Worm (Caenorhabditis elegans) whole organism, L1 larva: ENCODE measurements around the gene hsd-2.

Source experiments
- C04F5.9 ChIP-seq: sonication (generic microtip); optimal IDR thresholded peaks from 2 replicates; lab custom pipeline; 2016; ENCODE audit warnings: missing genetic modification characterization, missing compliant biosample characterization
- C34B4.2 ChIP-seq: sonication (generic microtip); optimal IDR thresholded peaks from 2 replicates; lab custom pipeline; 2017; ENCODE audit warnings: mild to moderate bottlenecking, missing genetic modification characterization, missing compliant biosample characterization
- Y116A8C.19 ChIP-seq: sonication (generic microtip); optimal IDR thresholded peaks from 2 replicates; lab custom pipeline; 2016; ENCODE audit warnings: missing compliant biosample characterization, missing genetic modification characterization, borderline replicate concordance
- aha-1 ChIP-seq: fragments of 150-350 bp; optimal IDR thresholded peaks from 2 replicates; lab custom pipeline; 2014; ENCODE audit warnings: missing biosample characterization, missing genetic modification characterization
- alr-1 ChIP-seq: fragments of 200-800 bp; sonication (Bioruptor generic); optimal IDR thresholded peaks from 2 replicates; lab custom pipeline; 2018; ENCODE audit warnings: borderline replicate concordance, mild to moderate bottlenecking, missing genetic modification characterization, missing compliant biosample characterization
- aly-2 ChIP-seq: fragments of 150-350 bp; optimal IDR thresholded peaks from 2 replicates; lab custom pipeline; 2014; ENCODE audit warnings: missing biosample characterization, missing genetic modification characterization
- ceh-63 ChIP-seq: fragments of 200-800 bp; sonication (Bioruptor generic); optimal IDR thresholded peaks from 2 replicates; lab custom pipeline; 2018; ENCODE audit warnings: mild to moderate bottlenecking, missing genetic modification characterization, missing compliant biosample characterization
- ceh-8 ChIP-seq: fragments of 200-800 bp; sonication (Bioruptor generic); optimal IDR thresholded peaks from 2 replicates; lab custom pipeline; 2018; ENCODE audit warnings: mild to moderate bottlenecking, missing genetic modification characterization, moderate library complexity, missing compliant biosample characterization
- ceh-90 ChIP-seq: sonication (generic microtip); optimal IDR thresholded peaks from 2 replicates; lab custom pipeline; 2016; ENCODE audit warnings: missing genetic modification characterization, missing compliant biosample characterization
- dpl-1 ChIP-seq, 3 experiments: fragments of 150-350 bp in 2 of 3; sonication (generic microtip) in 1 of 3; optimal IDR thresholded peaks; 2 replicates each; lab custom pipeline; 2014 to 2017; ENCODE audit warnings: missing biosample characterization in 3 of 3, missing genetic modification characterization in 3 of 3, missing genetic modification reagents in 3 of 3
- dsc-1 ChIP-seq: sonication (generic microtip); optimal IDR thresholded peaks from 2 replicates; lab custom pipeline; 2016; ENCODE audit warnings: mild to moderate bottlenecking, missing genetic modification characterization, missing compliant biosample characterization
- efl-1 ChIP-seq, 4 experiments: fragments of 150-350 bp; optimal IDR thresholded peaks in 3 of 4; peaks in 1 of 4; 1 replicate in 1 of 4; 2 replicates in 3 of 4; lab custom pipeline; 2014; ENCODE audit warnings: missing biosample characterization in 2 of 4, missing genetic modification characterization in 2 of 4, missing genetic modification reagents in 2 of 4
- egl-13 ChIP-seq: sonication (generic microtip); optimal IDR thresholded peaks from 2 replicates; lab custom pipeline; 2016; ENCODE audit warnings: missing genotype, missing genetic modification reagents, missing genetic modification characterization, missing compliant biosample characterization
- egl-27 ChIP-seq, 2 experiments: fragments of 150-350 bp in 1 of 2; sonication (generic microtip); optimal IDR thresholded peaks; 3 replicates each; lab custom pipeline; 2017 to 2018; ENCODE audit warnings: missing biosample characterization in 2 of 2, missing genetic modification characterization in 2 of 2, missing genetic modification reagents in 2 of 2
- elt-2 ChIP-seq: sonication (generic microtip); optimal IDR thresholded peaks from 2 replicates; lab custom pipeline; 2016; ENCODE audit warnings: missing genetic modification characterization, mild to moderate bottlenecking, inconsistent platforms, missing compliant biosample characterization, missing genetic modification reagents
- elt-3 ChIP-seq, 6 experiments: fragments of 150-350 bp in 1 of 6; sonication (generic microtip); optimal IDR thresholded peaks; 2 replicates each; lab custom pipeline; 2017 to 2018; ENCODE audit warnings: missing biosample characterization in 6 of 6, missing genetic modification characterization in 6 of 6, inconsistent platforms in 1 of 6
- fkh-10 ChIP-seq: sonication (generic microtip); optimal IDR thresholded peaks from 2 replicates; lab custom pipeline; 2017; ENCODE audit warnings: missing biosample characterization, missing genetic modification reagents, missing genetic modification characterization
- fkh-4 ChIP-seq: sonication (generic microtip); optimal IDR thresholded peaks from 2 replicates; lab custom pipeline; 2016; ENCODE audit warnings: missing compliant biosample characterization, missing genetic modification characterization, borderline replicate concordance
- fkh-8 ChIP-seq: sonication (generic microtip); optimal IDR thresholded peaks from 2 replicates; lab custom pipeline; 2016; ENCODE audit warnings: mild to moderate bottlenecking, missing genetic modification characterization, missing compliant biosample characterization
- fos-1 ChIP-seq: fragments of 150-350 bp; optimal IDR thresholded peaks from 2 replicates; lab custom pipeline; 2014; ENCODE audit warnings: missing biosample characterization, missing genetic modification characterization
- hlh-17 ChIP-seq: fragments of 200-800 bp; sonication (Bioruptor generic); optimal IDR thresholded peaks from 2 replicates; lab custom pipeline; 2018; ENCODE audit warnings: missing genetic modification characterization, mild to moderate bottlenecking, missing compliant biosample characterization, moderate library complexity, borderline replicate concordance
- hlh-4 ChIP-seq: sonication (generic microtip); optimal IDR thresholded peaks from 2 replicates; lab custom pipeline; 2016; ENCODE audit warnings: mild to moderate bottlenecking, missing genetic modification characterization, missing compliant biosample characterization
- jun-1 ChIP-seq: fragments of 150-350 bp; optimal IDR thresholded peaks from 2 replicates; lab custom pipeline; 2014; ENCODE audit warnings: missing biosample characterization, missing genetic modification reagents, missing genetic modification characterization
- lin-14 ChIP-seq: fragments of 200-800 bp; sonication (Bioruptor generic); optimal IDR thresholded peaks from 2 replicates; lab custom pipeline; 2018; ENCODE audit warnings: mild to moderate bottlenecking, missing genetic modification characterization, moderate library complexity, missing compliant biosample characterization
- lin-15B ChIP-seq: fragments of 150-350 bp; sonication (generic microtip); optimal IDR thresholded peaks from 3 replicates; lab custom pipeline; 2014; ENCODE audit warnings: missing biosample characterization, missing genetic modification characterization
- lin-39 ChIP-seq: fragments of 150-350 bp; optimal IDR thresholded peaks from 2 replicates; lab custom pipeline; 2014; ENCODE audit warnings: missing biosample characterization, missing genetic modification reagents, missing genetic modification characterization
- mep-1 ChIP-seq: fragments of 150-350 bp; optimal IDR thresholded peaks from 2 replicates; lab custom pipeline; 2014; ENCODE audit warnings: missing biosample characterization, missing genetic modification characterization
- nhr-237 ChIP-seq: fragments of 150-350 bp; optimal IDR thresholded peaks from 2 replicates; lab custom pipeline; 2014; ENCODE audit warnings: missing biosample characterization, missing genetic modification characterization
- nhr-47 ChIP-seq: sonication (generic microtip); optimal IDR thresholded peaks from 2 replicates; lab custom pipeline; 2016; ENCODE audit warnings: mild to moderate bottlenecking, missing genetic modification characterization, moderate library complexity, missing compliant biosample characterization
- nhr-71 ChIP-seq: sonication (generic microtip); optimal IDR thresholded peaks from 2 replicates; lab custom pipeline; 2016; ENCODE audit warnings: mild to moderate bottlenecking, missing genetic modification characterization, moderate library complexity, missing compliant biosample characterization
- nhr-77 ChIP-seq: fragments of 150-350 bp; optimal IDR thresholded peaks from 2 replicates; lab custom pipeline; 2014; ENCODE audit warnings: missing biosample characterization, missing genetic modification characterization
- nhr-84 ChIP-seq: sonication (generic microtip); optimal IDR thresholded peaks from 2 replicates; lab custom pipeline; 2017; ENCODE audit warnings: missing biosample characterization, missing genetic modification characterization
- nhr-85 ChIP-seq: sonication (generic microtip); peaks from one replicate; lab custom pipeline; 2016; ENCODE audit warnings: missing genetic modification characterization, inconsistent platforms, missing compliant biosample characterization
- nhr-90 ChIP-seq: sonication (generic microtip); optimal IDR thresholded peaks from 2 replicates; lab custom pipeline; 2016; ENCODE audit warnings: mild to moderate bottlenecking, missing genetic modification characterization, missing compliant biosample characterization; ENCODE audit not compliant: poor library complexity
- pag-3 ChIP-seq: sonication (generic microtip); optimal IDR thresholded peaks from 2 replicates; lab custom pipeline; 2017; ENCODE audit warnings: missing genetic modification characterization, mild to moderate bottlenecking, missing compliant biosample characterization, antibody characterized with exemption, borderline replicate concordance; ENCODE audit not compliant: insufficient read depth
- pax-3 ChIP-seq: fragments of 200-800 bp; sonication (Bioruptor generic); optimal IDR thresholded peaks from 2 replicates; lab custom pipeline; 2018; ENCODE audit warnings: mild to moderate bottlenecking, missing genetic modification characterization, moderate library complexity, missing compliant biosample characterization
- pqm-1 ChIP-seq: sonication (generic microtip); optimal IDR thresholded peaks from 3 replicates; lab custom pipeline; 2017; ENCODE audit warnings: missing biosample characterization, missing genetic modification characterization
- rnt-1 ChIP-seq: sonication (generic microtip); optimal IDR thresholded peaks from 2 replicates; lab custom pipeline; 2016; ENCODE audit warnings: mild to moderate bottlenecking, missing genetic modification characterization, moderate library complexity, missing compliant biosample characterization
- snu-23 ChIP-seq: sonication (generic microtip); optimal IDR thresholded peaks from 2 replicates; lab custom pipeline; 2016; ENCODE audit warnings: missing genetic modification characterization, missing compliant biosample characterization
- sox-4 ChIP-seq: sonication (generic microtip); optimal IDR thresholded peaks from 2 replicates; lab custom pipeline; 2016; ENCODE audit warnings: missing genetic modification characterization, missing compliant biosample characterization
- sptf-1 ChIP-seq: fragments of 150-350 bp; optimal IDR thresholded peaks from 2 replicates; lab custom pipeline; 2014; ENCODE audit warnings: missing biosample characterization, missing genetic modification characterization
- sup-37 ChIP-seq: fragments of 200-800 bp; sonication (Bioruptor generic); optimal IDR thresholded peaks from 2 replicates; lab custom pipeline; 2018; ENCODE audit warnings: mild to moderate bottlenecking, missing genetic modification characterization, missing compliant biosample characterization
- unc-130 ChIP-seq: fragments of 150-350 bp; optimal IDR thresholded peaks from 2 replicates; lab custom pipeline; 2017; ENCODE audit warnings: missing biosample characterization, missing genetic modification characterization, inconsistent platforms
- unc-30 ChIP-seq: sonication (generic microtip); optimal IDR thresholded peaks from 2 replicates; lab custom pipeline; 2017; ENCODE audit warnings: missing biosample characterization, missing genetic modification characterization
- unc-62 ChIP-seq: fragments of 150-350 bp; optimal IDR thresholded peaks from 2 replicates; lab custom pipeline; 2014; ENCODE audit warnings: missing biosample characterization, missing genetic modification reagents, missing genetic modification characterization
- unc-86 ChIP-seq: sonication (generic microtip); optimal IDR thresholded peaks from 2 replicates; lab custom pipeline; 2016; ENCODE audit warnings: missing genetic modification characterization, missing compliant biosample characterization
- unc-98 ChIP-seq: fragments of 200-800 bp; sonication (Bioruptor generic); IDR thresholded peaks from 2 replicates; pipeline ENCODE4 v1.3.6; 2022; ENCODE audit warnings: missing genetic modification characterization, missing compliant biosample characterization
- vab-15 ChIP-seq: sonication (generic microtip); optimal IDR thresholded peaks from 2 replicates; lab custom pipeline; 2017; ENCODE audit warnings: missing genotype, mild to moderate bottlenecking, missing genetic modification characterization, missing compliant biosample characterization
- ztf-4 ChIP-seq: fragments of 150-350 bp; optimal IDR thresholded peaks from 2 replicates; lab custom pipeline; 2014; ENCODE audit warnings: missing biosample characterization, missing genetic modification characterization

The hsd-2 gene

DNA sequence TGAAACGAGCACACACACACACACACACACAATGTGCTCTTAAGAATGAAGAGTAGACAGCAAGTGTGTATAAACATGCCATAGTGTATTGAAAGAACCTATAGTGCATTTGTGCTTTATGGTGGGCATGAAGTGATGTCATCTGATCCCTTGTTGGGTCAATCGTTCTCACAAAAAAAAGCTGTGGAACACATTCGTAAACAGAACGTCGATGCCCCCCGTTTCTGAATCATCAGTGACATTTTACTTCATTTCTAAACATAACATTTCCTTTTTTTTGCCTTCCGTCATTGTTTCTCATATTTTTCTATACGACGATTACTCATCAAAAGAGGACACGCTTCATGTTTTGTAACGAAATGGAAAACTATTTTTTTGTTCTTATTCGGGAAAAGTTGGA, 46.1 kb upstream of the hsd-2 start:
- no peak for TF ChIP-seq efl-1 (optimal IDR thresholded peaks at IDR 0.05; lab: Kevin White, UChicago)
- TF ChIP-seq efl-1 (GFP tag; optimal IDR thresholded peaks at IDR 0.05 in 1 of 2; lab: Kevin White, UChicago), result peak in 1 of 2 experiments; percentile 75
- TF ChIP-seq elt-2 (tag; lab: Kevin White, UChicago), result no peak
- no peak for TF ChIP-seq nhr-85 (tag; lab: Kevin White, UChicago)

DNA sequence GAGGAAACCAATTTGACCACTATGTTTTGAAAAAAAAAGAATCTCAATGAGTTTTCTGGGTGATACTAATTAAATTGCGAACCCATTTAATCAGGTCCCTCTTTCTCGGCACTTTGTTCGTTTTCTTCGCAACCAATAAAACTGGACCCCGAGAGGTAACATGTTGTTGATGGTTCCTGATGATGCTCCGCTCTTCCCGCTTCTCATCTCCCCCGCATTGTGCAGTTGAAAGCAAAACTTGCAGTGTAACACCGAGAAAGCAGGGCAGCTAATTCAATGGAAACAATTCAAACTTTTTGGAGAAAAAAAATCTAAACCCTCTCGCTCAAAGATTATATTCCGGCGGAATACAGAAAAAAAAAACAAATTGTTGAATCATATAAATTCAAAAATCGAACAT, 45.6 kb upstream of the hsd-2 start:
- TF ChIP-seq aly-2 (tag; lab: Kevin White, UChicago) (no peak), hlh-17 (no peak), dsc-1 (peak; percentile 36), rnt-1 (peak; percentile 13), fkh-10 (GFP tag; lab: Kevin White, UChicago) (no peak), alr-1 (no peak), nhr-84 (tag; lab: Kevin White, UChicago) (no peak), ztf-4 (no peak), ceh-8 (GFP tag; lab: Kevin White, UChicago) (no peak), sptf-1 (tag; lab: Kevin White, UChicago) (no peak), efl-1 (optimal IDR thresholded peaks at IDR 0.05; lab: Kevin White, UChicago) (no peak), efl-1 (GFP tag; optimal IDR thresholded peaks at IDR 0.05 in 1 of 2; lab: Kevin White, UChicago) (peak in 1 of 2 experiments; percentile 68), nhr-237 (tag; lab: Kevin White, UChicago) (no peak), dpl-1 (GFP tag; optimal IDR thresholded peaks at IDR 0.05; lab: Kevin White, UChicago) (no peak), sox-4 (no peak), lin-14 (GFP tag; lab: Kevin White, UChicago) (peak; percentile 67), pqm-1 (tag; lab: Kevin White, UChicago) (no peak), jun-1 (no peak), nhr-47 (tag; lab: Kevin White, UChicago) (no peak), unc-62 (GFP tag; lab: Kevin White, UChicago) (no peak), Y116A8C.19 (tag; lab: Kevin White, UChicago) (no peak), fos-1 (tag; lab: Kevin White, UChicago) (no peak), C34B4.2 (tag; lab: Kevin White, UChicago) (no peak), elt-2 (tag; lab: Kevin White, UChicago) (no peak), snu-23 (GFP tag; lab: Kevin White, UChicago) (no peak), pag-3 (tag; lab: Kevin White, UChicago) (no peak), vab-15 (tag; lab: Kevin White, UChicago) (no peak), unc-86 (tag; lab: Kevin White, UChicago) (no peak), fkh-4 (tag; lab: Kevin White, UChicago) (no peak), hlh-4 (tag; lab: Kevin White, UChicago) (no peak)

DNA sequence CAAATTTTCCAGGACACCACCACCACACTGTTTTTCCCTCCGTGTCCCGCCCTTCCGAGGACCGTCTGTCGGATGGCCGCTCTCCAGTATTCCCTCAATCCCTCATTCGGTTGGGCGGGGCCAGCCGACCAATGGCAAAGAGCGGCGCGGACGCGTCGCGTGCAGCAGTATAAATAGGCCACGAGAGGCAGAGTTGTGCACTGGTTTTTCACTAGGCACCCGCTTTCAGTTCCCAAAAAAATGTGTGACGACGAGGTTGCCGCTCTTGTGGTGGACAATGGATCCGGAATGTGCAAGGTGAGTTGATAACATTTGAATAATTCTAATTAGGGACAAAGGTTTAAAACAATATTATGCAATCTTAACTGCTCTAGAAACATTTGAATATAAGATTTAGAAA, 44.6 kb upstream of the hsd-2 start, which contains the start of gene act-4:
act-4 (plus strand) TSS at position 200 of the 400 bp plus-strand sequence.
- TF ChIP-seq ceh-63 (GFP tag; lab: Kevin White, UChicago) (peak; percentile 49), unc-98 (GFP tag; lab: Robert Waterston, UW) (0 out of 2 replicates have a peak, but pooled peaks have one; percentile 15), unc-62 (GFP tag; lab: Kevin White, UChicago) (no peak), nhr-77 (no peak), aha-1 (tag; lab: Kevin White, UChicago) (no peak), nhr-90 (tag; lab: Kevin White, UChicago) (peak; percentile 52), unc-130 (tag; lab: Kevin White, UChicago) (no peak), elt-3 (tag; optimal IDR thresholded peaks at IDR 0.05; lab: Kevin White, UChicago) (no peak), sup-37 (peak; percentile 63), C04F5.9 (tag; lab: Kevin White, UChicago) (peak; percentile 6), unc-30 (tag; lab: Kevin White, UChicago) (no peak), egl-27 (tag; optimal IDR thresholded peaks at IDR 0.05; lab: Kevin White, UChicago) (peak in 1 of 2 experiments; percentile 39), pax-3 (tag; lab: Kevin White, UChicago) (no peak), fkh-10 (GFP tag; lab: Kevin White, UChicago) (peak; percentile 38), fkh-8 (tag; lab: Kevin White, UChicago) (peak; percentile 78), lin-15B (tag; lab: Kevin White, UChicago) (no peak), egl-13 (tag; lab: Kevin White, UChicago) (peak; percentile 7), dpl-1 (GFP tag; optimal IDR thresholded peaks at IDR 0.05; lab: Kevin White, UChicago) (peak in 2 of 3 experiments; percentile 17 to 20), lin-39 (tag; lab: Kevin White, UChicago) (peak; percentile 24), nhr-71 (peak; percentile 82), ceh-90 (tag; lab: Kevin White, UChicago) (no peak), ceh-8 (GFP tag; lab: Kevin White, UChicago) (peak; percentile 26), mep-1 (tag; lab: Kevin White, UChicago) (peak; percentile 69)
